Fruit fly (Drosophila melanogaster) whole organism, prepupa: Measurements from ENCODE around the gene CG33341.

Source experiments
- CG10631 ChIP-seq: fragments of 200-800 bp; sonication (Bioruptor generic); optimal IDR thresholded peaks from 2 replicates; lab custom pipeline; 2016; ENCODE audit warnings: missing biosample characterization, missing genetic modification characterization
- CG10669 ChIP-seq: fragments of 200-800 bp; sonication (Bioruptor generic); optimal IDR thresholded peaks from 3 replicates; lab custom pipeline; 2018; ENCODE audit warnings: missing biosample characterization, mild to moderate bottlenecking, missing genetic modification characterization, moderate library complexity
- CG11762 ChIP-seq: fragments of 200-800 bp; sonication (Bioruptor generic); optimal IDR thresholded peaks from 3 replicates; lab custom pipeline; 2016; ENCODE audit warnings: missing biosample characterization, missing genetic modification characterization; ENCODE audit not compliant: insufficient read depth
- CG11902 ChIP-seq: fragments of 200-800 bp; sonication (Bioruptor generic); optimal IDR thresholded peaks from 3 replicates; lab custom pipeline; 2016; ENCODE audit warnings: missing biosample characterization, missing genetic modification characterization
- CG16779 ChIP-seq: fragments of 200-800 bp; sonication (Bioruptor generic); optimal IDR thresholded peaks from 3 replicates; lab custom pipeline; 2017; ENCODE audit warnings: missing biosample characterization, mild to moderate bottlenecking, missing genetic modification characterization
- CG31627 ChIP-seq: fragments of 200-800 bp; sonication (Bioruptor generic); optimal IDR thresholded peaks from 3 replicates; lab custom pipeline; 2016; ENCODE audit warnings: missing biosample characterization, missing genetic modification characterization
- CG32006 ChIP-seq: fragments of 200-800 bp; sonication (Bioruptor generic); optimal IDR thresholded peaks from 3 replicates; lab custom pipeline; 2017; ENCODE audit warnings: missing biosample characterization, mild to moderate bottlenecking, missing genetic modification characterization
- CG34406 ChIP-seq: fragments of 200-800 bp; sonication (Bioruptor generic); optimal IDR thresholded peaks from 3 replicates; lab custom pipeline; 2016; ENCODE audit warnings: missing biosample characterization, missing genetic modification characterization
- CG3919 ChIP-seq: fragments of 200-800 bp; sonication (Bioruptor generic); optimal IDR thresholded peaks from 3 replicates; lab custom pipeline; 2016; ENCODE audit warnings: missing biosample characterization, missing genetic modification characterization
- CG6276 ChIP-seq: fragments of 200-800 bp; sonication (Bioruptor generic); optimal IDR thresholded peaks from 2 replicates; lab custom pipeline; 2017; ENCODE audit warnings: missing biosample characterization, mild to moderate bottlenecking, missing genetic modification characterization
- CG6792 ChIP-seq: fragments of 200-800 bp; sonication (Bioruptor generic); optimal IDR thresholded peaks from 3 replicates; lab custom pipeline; 2016; ENCODE audit warnings: missing biosample characterization, missing genetic modification characterization
- CG6808 ChIP-seq: fragments of 200-800 bp; sonication (Bioruptor generic); optimal IDR thresholded peaks from 3 replicates; lab custom pipeline; 2017; ENCODE audit warnings: missing biosample characterization, missing genetic modification characterization, mild to moderate bottlenecking, moderate library complexity, missing genetic modification reagents
- CG6854 ChIP-seq: fragments of 200-800 bp; sonication (Bioruptor generic); optimal IDR thresholded peaks from 2 replicates; lab custom pipeline; 2017; ENCODE audit warnings: missing biosample characterization, mild to moderate bottlenecking, missing genetic modification characterization
- CG7368 ChIP-seq: fragments of 200-800 bp; sonication (Bioruptor generic); optimal IDR thresholded peaks from 3 replicates; lab custom pipeline; 2016; ENCODE audit warnings: missing biosample characterization, missing genetic modification characterization
- CG8119 ChIP-seq: fragments of 200-800 bp; sonication (Bioruptor generic); IDR thresholded peaks from 3 replicates; pipeline ENCODE4 v1.3.6; 2022; ENCODE audit warnings: missing biosample characterization, missing genetic modification characterization
- CG8319 ChIP-seq: fragments of 200-800 bp; sonication (Bioruptor generic); optimal IDR thresholded peaks from 3 replicates; lab custom pipeline; 2016; ENCODE audit warnings: missing biosample characterization, missing genetic modification characterization
- CG8632 ChIP-seq: fragments of 200-800 bp; sonication (Bioruptor generic); optimal IDR thresholded peaks from 3 replicates; lab custom pipeline; 2016; ENCODE audit warnings: missing biosample characterization, missing genetic modification characterization
- CG9139 ChIP-seq: fragments of 200-800 bp; sonication (Bioruptor generic); optimal IDR thresholded peaks from 3 replicates; lab custom pipeline; 2017; ENCODE audit warnings: missing biosample characterization, mild to moderate bottlenecking, missing genetic modification characterization
- Eip75B ChIP-seq: fragments of 200-800 bp; sonication (Bioruptor generic); optimal IDR thresholded peaks from 3 replicates; lab custom pipeline; 2016; ENCODE audit warnings: missing biosample characterization, missing genetic modification characterization
- Ets21C ChIP-seq: fragments of 200-800 bp; sonication (Bioruptor generic); optimal IDR thresholded peaks from 3 replicates; lab custom pipeline; 2016; ENCODE audit warnings: missing biosample characterization, missing genetic modification characterization
- Hr39 ChIP-seq: fragments of 200-800 bp; sonication (Bioruptor generic); optimal IDR thresholded peaks from 2 replicates; lab custom pipeline; 2016; ENCODE audit warnings: missing biosample characterization, missing genetic modification characterization
- Hr4 ChIP-seq: fragments of 200-800 bp; sonication (Bioruptor generic); optimal IDR thresholded peaks from 3 replicates; lab custom pipeline; 2016; ENCODE audit warnings: missing biosample characterization, missing genetic modification characterization
- Lpt ChIP-seq: fragments of 200-800 bp; sonication (Bioruptor generic); optimal IDR thresholded peaks from 3 replicates; lab custom pipeline; 2016; ENCODE audit warnings: missing biosample characterization, missing genetic modification characterization
- Met ChIP-seq: fragments of 200-800 bp; sonication (Bioruptor generic); optimal IDR thresholded peaks from 3 replicates; lab custom pipeline; 2016; ENCODE audit warnings: missing biosample characterization, missing genetic modification characterization
- OdsH ChIP-seq: fragments of 200-800 bp; sonication (Bioruptor generic); optimal IDR thresholded peaks from 3 replicates; lab custom pipeline; 2016; ENCODE audit warnings: missing biosample characterization, missing genetic modification characterization
- Sox102F ChIP-seq: fragments of 200-800 bp; sonication (Bioruptor generic); optimal IDR thresholded peaks from 2 replicates; lab custom pipeline; 2016; ENCODE audit warnings: missing biosample characterization, mild to moderate bottlenecking, missing genetic modification characterization
- Sox14 ChIP-seq: fragments of 200-800 bp; sonication (Bioruptor generic); optimal IDR thresholded peaks from 3 replicates; lab custom pipeline; 2016; ENCODE audit warnings: missing biosample characterization, missing genetic modification characterization
- Sox15 ChIP-seq: fragments of 200-800 bp; sonication (Bioruptor generic); optimal IDR thresholded peaks from 3 replicates; lab custom pipeline; 2016; ENCODE audit warnings: missing biosample characterization, missing genetic modification characterization
- achi ChIP-seq: fragments of 200-800 bp; sonication (Bioruptor generic); optimal IDR thresholded peaks from 3 replicates; lab custom pipeline; 2016; ENCODE audit warnings: missing biosample characterization, missing genetic modification characterization
- acj6 ChIP-seq: fragments of 200-800 bp; sonication (Bioruptor generic); optimal IDR thresholded peaks from 3 replicates; lab custom pipeline; 2016; ENCODE audit warnings: missing biosample characterization, missing genetic modification characterization
- cyc ChIP-seq: fragments of 200-800 bp; sonication (Bioruptor generic); optimal IDR thresholded peaks from 3 replicates; lab custom pipeline; 2016; ENCODE audit warnings: missing biosample characterization, missing genetic modification characterization
- dac ChIP-seq: fragments of 200-800 bp; sonication (Bioruptor generic); optimal IDR thresholded peaks from 2 replicates; lab custom pipeline; 2017; ENCODE audit warnings: missing biosample characterization, mild to moderate bottlenecking, missing genetic modification characterization
- dsx ChIP-seq: fragments of 200-800 bp; optimal IDR thresholded peaks from 3 replicates; lab custom pipeline; 2019; ENCODE audit warnings: missing biosample characterization, mild to moderate bottlenecking, missing genetic modification characterization, moderate library complexity; ENCODE audit not compliant: poor library complexity, severe bottlenecking
- eg ChIP-seq: fragments of 200-800 bp; sonication (Bioruptor generic); IDR thresholded peaks from 3 replicates; pipeline ENCODE4 v1.3.6; 2022; ENCODE audit warnings: missing biosample characterization, missing genetic modification characterization
- esn ChIP-seq: fragments of 200-800 bp; sonication (Bioruptor generic); optimal IDR thresholded peaks from 2 replicates; lab custom pipeline; 2016; ENCODE audit warnings: missing biosample characterization, mild to moderate bottlenecking, missing genetic modification characterization, moderate library complexity
- fd59A ChIP-seq: fragments of 200-800 bp; sonication (Bioruptor generic); optimal IDR thresholded peaks from 2 replicates; lab custom pipeline; 2017; ENCODE audit warnings: missing biosample characterization, mild to moderate bottlenecking, missing genetic modification characterization, missing genetic modification reagents
- fd85E ChIP-seq: fragments of 200-800 bp; sonication (Bioruptor generic); optimal IDR thresholded peaks from 3 replicates; lab custom pipeline; 2016; ENCODE audit warnings: missing biosample characterization, missing genetic modification characterization
- fkh ChIP-seq: fragments of 200-800 bp; sonication (Bioruptor generic); optimal IDR thresholded peaks from 3 replicates; lab custom pipeline; 2017; ENCODE audit warnings: missing biosample characterization, mild to moderate bottlenecking, missing genetic modification characterization, moderate library complexity
- lz ChIP-seq: fragments of 200-800 bp; sonication (Bioruptor generic); optimal IDR thresholded peaks from 3 replicates; lab custom pipeline; 2016; ENCODE audit warnings: missing biosample characterization, missing genetic modification characterization
- net ChIP-seq: fragments of 200-800 bp; sonication (Bioruptor generic); optimal IDR thresholded peaks from 3 replicates; lab custom pipeline; 2016; ENCODE audit warnings: missing biosample characterization, missing genetic modification characterization
- pdm3 ChIP-seq: fragments of 200-800 bp; sonication (Bioruptor generic); optimal IDR thresholded peaks from 3 replicates; lab custom pipeline; 2016; ENCODE audit warnings: missing biosample characterization, missing genetic modification characterization
- spab ChIP-seq: fragments of 200-800 bp; sonication (Bioruptor generic); optimal IDR thresholded peaks from 2 replicates; lab custom pipeline; 2017; ENCODE audit warnings: missing biosample characterization, mild to moderate bottlenecking, missing genetic modification characterization, missing genetic modification reagents
- ss ChIP-seq, 2 experiments: fragments of 200-800 bp; sonication (Bioruptor generic); optimal IDR thresholded peaks; 2 replicates in 1 of 2; 3 replicates in 1 of 2; lab custom pipeline; 2017 to 2018; ENCODE audit warnings: mild to moderate bottlenecking in 2 of 2, missing biosample characterization in 2 of 2, missing genetic modification characterization in 2 of 2, moderate library complexity in 1 of 2
- topi ChIP-seq: fragments of 200-800 bp; sonication (Bioruptor generic); optimal IDR thresholded peaks from 3 replicates; lab custom pipeline; 2016; ENCODE audit warnings: missing biosample characterization, missing genetic modification characterization
- vri ChIP-seq: fragments of 200-800 bp; sonication (Bioruptor generic); optimal IDR thresholded peaks from 3 replicates; lab custom pipeline; 2016; ENCODE audit warnings: missing biosample characterization, mild to moderate bottlenecking, missing genetic modification characterization

The CG33341 gene

dm6 chr3R:24341251-24341650, 26.9 kb upstream of the CG33341 start, which contains the start of gene Ms:
Gene Ms (plus strand): TSS chr3R:24341551.
- TF ChIP-seq net (GFP tag; lab: Kevin White, UChicago), result no peak
- TF ChIP-seq fd85E, result no peak
- TF ChIP-seq dsx (GFP tag; lab: Kevin White, UChicago), result no peak
- TF ChIP-seq CG8119 (GFP tag; lab: Robert Waterston, UW), result no peak
- TF ChIP-seq CG8319 (GFP tag; lab: Kevin White, UChicago), result no peak
- no peak for TF ChIP-seq pdm3 (GFP tag; lab: Kevin White, UChicago)
- TF ChIP-seq fkh (GFP tag; lab: Kevin White, UChicago), result no peak
- no peak for TF ChIP-seq vri (GFP tag; lab: Kevin White, UChicago)
- TF ChIP-seq Hr39 (GFP tag; lab: Kevin White, UChicago), result no peak
- TF ChIP-seq acj6 (GFP tag; lab: Kevin White, UChicago), result no peak
- TF ChIP-seq CG10631 (GFP tag; lab: Kevin White, UChicago), result no peak
- TF ChIP-seq Sox102F (GFP tag; lab: Kevin White, UChicago), result no peak
- no peak for TF ChIP-seq spab (GFP tag; lab: Kevin White, UChicago)
- TF ChIP-seq CG34406 (GFP tag; lab: Kevin White, UChicago), result no peak
- no peak for TF ChIP-seq achi (GFP tag; lab: Kevin White, UChicago)
- TF ChIP-seq CG9139 (GFP tag; lab: Kevin White, UChicago), result no peak
- TF ChIP-seq CG6854 (GFP tag; lab: Kevin White, UChicago), result no peak
- TF ChIP-seq, all 60 proteins: peak for 0

- TF ChIP-seq CG8632, result no peak
- no peak for TF ChIP-seq dac
- peak; percentile 76 for TF ChIP-seq esn (GFP tag; lab: Kevin White, UChicago)
- TF ChIP-seq Eip75B (GFP tag; lab: Kevin White, UChicago), result no peak
- TF ChIP-seq dsx (GFP tag; lab: Kevin White, UChicago), result no peak
- TF ChIP-seq Sox14 (GFP tag; lab: Kevin White, UChicago), result no peak
- TF ChIP-seq cyc (GFP tag; lab: Kevin White, UChicago), result peak; percentile 61
- TF ChIP-seq Sox15 (GFP tag; lab: Kevin White, UChicago), result peak; percentile 47
- TF ChIP-seq CG31627 (GFP tag; lab: Kevin White, UChicago), result peak; percentile 79
- no peak for TF ChIP-seq spab (GFP tag; lab: Kevin White, UChicago)
- TF ChIP-seq fd59A (GFP tag; lab: Kevin White, UChicago), result no peak
- TF ChIP-seq Hr39 (GFP tag; lab: Kevin White, UChicago), result no peak
- TF ChIP-seq OdsH (GFP tag; lab: Kevin White, UChicago), result no peak
- no peak for TF ChIP-seq CG34406 (GFP tag; lab: Kevin White, UChicago)
- no peak for TF ChIP-seq ss (GFP tag; optimal IDR thresholded peaks at IDR 0.05; lab: Kevin White, UChicago)
- no peak for TF ChIP-seq net (GFP tag; lab: Kevin White, UChicago)
- no peak for TF ChIP-seq CG3919 (GFP tag; lab: Kevin White, UChicago)
- TF ChIP-seq CG10631 (GFP tag; lab: Kevin White, UChicago), result no peak
- TF ChIP-seq Sox102F (GFP tag; lab: Kevin White, UChicago), result no peak
- no peak for TF ChIP-seq achi (GFP tag; lab: Kevin White, UChicago)
- TF ChIP-seq topi (GFP tag; lab: Kevin White, UChicago), result no peak
- TF ChIP-seq CG6854 (GFP tag; lab: Kevin White, UChicago), result no peak
- TF ChIP-seq CG6276 (GFP tag; lab: Kevin White, UChicago), result no peak
- no peak for TF ChIP-seq Ets21C (GFP tag; lab: Kevin White, UChicago)
- no peak for TF ChIP-seq CG8319 (GFP tag; lab: Kevin White, UChicago)
- no peak for TF ChIP-seq CG8119 (GFP tag; lab: Robert Waterston, UW)
- no peak; the same call in 2 of the 3 replicates for TF ChIP-seq eg (GFP tag; lab: Robert Waterston, UW)
- TF ChIP-seq CG7368 (GFP tag; lab: Kevin White, UChicago), result no peak
- no peak for TF ChIP-seq CG6808 (GFP tag; lab: Kevin White, UChicago)
- TF ChIP-seq CG9139 (GFP tag; lab: Kevin White, UChicago), result no peak
- TF ChIP-seq Hr4 (GFP tag; lab: Kevin White, UChicago), result no peak
- TF ChIP-seq CG16779 (tag; lab: Kevin White, UChicago), result no peak
- TF ChIP-seq CG10669 (GFP tag; lab: Kevin White, UChicago), result no peak
- no peak for TF ChIP-seq CG6792 (GFP tag; lab: Kevin White, UChicago)
- no peak for TF ChIP-seq CG32006
- no peak for TF ChIP-seq fkh (GFP tag; lab: Kevin White, UChicago)
- no peak for TF ChIP-seq Lpt (GFP tag; lab: Kevin White, UChicago)
- TF ChIP-seq vri (GFP tag; lab: Kevin White, UChicago), result no peak
- no peak for TF ChIP-seq Met (GFP tag; lab: Kevin White, UChicago)
- peak; percentile 75 for TF ChIP-seq lz (GFP tag; lab: Kevin White, UChicago)
- TF ChIP-seq CG11762 (GFP tag; lab: Kevin White, UChicago), result no peak
- TF ChIP-seq fd85E, result no peak
- peak; percentile 44 for TF ChIP-seq CG11902 (GFP tag; lab: Kevin White, UChicago)
Observed at dm6 chr3R:24348420-24349190, 19.6 kb upstream of the CG33341 start, which contains the start of the genes CG5746 and CG6454. Gene CG5746 (minus strand): TSS chr3R:24348791. Gene CG6454 (plus strand): TSS chr3R:24349182.
